Worm (Caenorhabditis elegans) whole organism, young adult: ENCODE data around the gene trmt-10C.2.

ENCODE experiments used
- B0336.3 ChIP-seq: fragments of 200-800 bp; sonication (Bioruptor generic); IDR thresholded peaks from 2 replicates; pipeline ENCODE4 v1.3.6; 2022; ENCODE audit warnings: missing genetic modification characterization, missing compliant biosample characterization
- F10E7.11 ChIP-seq: sonication (generic microtip); optimal IDR thresholded peaks from 2 replicates; lab custom pipeline; 2017; ENCODE audit warnings: mild to moderate bottlenecking, missing genetic modification characterization, moderate library complexity, missing compliant biosample characterization
- F49E8.2 ChIP-seq: sonication (generic microtip); optimal IDR thresholded peaks from 3 replicates; lab custom pipeline; 2017; ENCODE audit warnings: missing genetic modification characterization, mild to moderate bottlenecking, missing compliant biosample characterization, antibody characterized with exemption, moderate library complexity; ENCODE audit not compliant: insufficient read depth
- F57C9.4 ChIP-seq: sonication (generic microtip); optimal IDR thresholded peaks from 2 replicates; lab custom pipeline; 2017; ENCODE audit warnings: mild to moderate bottlenecking, missing genetic modification characterization, missing compliant biosample characterization
- akir-1 ChIP-seq: fragments of 200-800 bp; sonication (Bioruptor generic); optimal IDR thresholded peaks from 2 replicates; lab custom pipeline; 2018; ENCODE audit warnings: mild to moderate bottlenecking, missing genetic modification characterization, moderate library complexity, missing compliant biosample characterization
- ama-1 ChIP-seq, 3 experiments: fragments of 150-350 bp in 1 of 3; sonication (generic microtip) in 2 of 3; optimal IDR thresholded peaks; 2 replicates each; lab custom pipeline; 2014 to 2018; ENCODE audit warnings: missing biosample characterization in 2 of 3, missing genetic modification characterization in 2 of 3, missing genetic modification reagents in 2 of 3
- dpl-1 ChIP-seq: fragments of 150-350 bp; optimal IDR thresholded peaks from 2 replicates; lab custom pipeline; 2014; ENCODE audit warnings: missing biosample characterization, missing genetic modification reagents, missing genetic modification characterization
- nhr-179 ChIP-seq: sonication (generic microtip); optimal IDR thresholded peaks from 2 replicates; lab custom pipeline; 2016; ENCODE audit warnings: mild to moderate bottlenecking, missing genetic modification characterization, missing compliant biosample characterization
- pbrm-1 ChIP-seq: fragments of 200-800 bp; sonication (Bioruptor generic); IDR thresholded peaks from 2 replicates; pipeline ENCODE4 v1.3.6; 2022; ENCODE audit warnings: missing genetic modification reagents, missing genetic modification characterization, missing compliant biosample characterization
- unc-62 ChIP-seq: fragments of 150-350 bp; optimal IDR thresholded peaks from 2 replicates; lab custom pipeline; 2014; ENCODE audit warnings: missing biosample characterization, missing genetic modification reagents, missing genetic modification characterization

DNA sequence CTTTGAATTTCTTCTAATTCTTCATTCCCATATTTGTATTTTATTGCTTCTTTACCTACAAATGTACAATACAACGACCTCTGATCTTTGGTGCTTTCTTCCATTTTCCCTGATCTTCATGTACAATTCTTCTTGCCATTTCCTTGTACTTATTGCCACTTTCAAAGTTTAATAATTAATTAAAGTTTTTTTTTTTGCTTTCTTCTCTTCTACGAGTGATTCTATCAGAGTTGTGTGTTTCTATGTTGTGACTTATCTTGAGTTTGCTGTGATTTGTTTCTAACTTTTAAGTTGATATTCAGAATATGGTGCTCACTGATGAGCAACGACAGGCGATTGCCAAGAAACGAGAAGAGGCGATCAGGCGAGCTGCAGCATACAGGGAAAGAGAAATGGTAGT lies 44.6 kb downstream of the trmt-10C.2 start, which contains the start of gene smrc-1:
- TF ChIP-seq unc-62 (no peak), akir-1 (no peak), F10E7.11 (no peak), F57C9.4 (tag; lab: Kevin White, UChicago) (no peak), pbrm-1 (GFP tag; lab: Robert Waterston, UW) (no peak), ama-1 (optimal IDR thresholded peaks at IDR 0.05; lab: Kevin White, UChicago) (no peak), ama-1 (GFP tag; optimal IDR thresholded peaks at IDR 0.05; lab: Kevin White, UChicago) (no peak), B0336.3 (GFP tag; lab: Robert Waterston, UW) (no peak), dpl-1 (no peak), F49E8.2 (no peak), nhr-179 (no peak)
